Fruit fly (Drosophila melanogaster): ENCODE measurements around the gene Atg12.

Atg12 gene

dm6 chr3L:12175382-12175781, 38.6 kb downstream of the Atg12 start, which contains the start of gene Rh7:
Gene Rh7, minus strand, starts transcription at chr3L:12175482.
- TF ChIP-seq dac (GFP tag; optimal IDR thresholded peaks at IDR 0.05) (no peak), svp (GFP tag) (peak; percentile 27)

- no peak for TF ChIP-seq CG31627 (GFP tag; optimal IDR thresholded peaks at IDR 0.05)
- no peak for TF ChIP-seq CG7368 (GFP tag; optimal IDR thresholded peaks at IDR 0.05)
- no peak for TF ChIP-seq Lpt (GFP tag; optimal IDR thresholded peaks at IDR 0.05)
- TF ChIP-seq Eip93F (GFP tag; optimal IDR thresholded peaks at IDR 0.05) = no peak
- no peak for TF ChIP-seq Blimp-1 (GFP tag; optimal IDR thresholded peaks at IDR 0.05)
- TF ChIP-seq CG8119 (GFP tag; IDR thresholded peaks at IDR 0.05) = no peak
- no peak for TF ChIP-seq dac (GFP tag; optimal IDR thresholded peaks at IDR 0.05)
- no peak for TF ChIP-seq achi (GFP tag; optimal IDR thresholded peaks at IDR 0.05)
- TF ChIP-seq CG3919 (GFP tag; optimal IDR thresholded peaks at IDR 0.05) = no peak
- TF ChIP-seq Hr38 (GFP tag; optimal IDR thresholded peaks at IDR 0.05) = no peak
- TF ChIP-seq fd59A (GFP tag; optimal IDR thresholded peaks at IDR 0.05) = no peak
- TF ChIP-seq CG6808 (GFP tag; optimal IDR thresholded peaks at IDR 0.05) = no peak
- TF ChIP-seq acj6 (GFP tag; optimal IDR thresholded peaks at IDR 0.05) = no peak
- TF ChIP-seq Eip78C (GFP tag) = no peak
- no peak for TF ChIP-seq Ets96B (tag; optimal IDR thresholded peaks at IDR 0.05)
- TF ChIP-seq CG10669 (GFP tag; optimal IDR thresholded peaks at IDR 0.05) = no peak
- no peak for TF ChIP-seq CG16779 (tag; optimal IDR thresholded peaks at IDR 0.05)
- TF ChIP-seq vri (GFP tag; optimal IDR thresholded peaks at IDR 0.05) = no peak
- TF ChIP-seq Sox14 (GFP tag; optimal IDR thresholded peaks at IDR 0.05) = no peak
Observed at dm6 chr3L:12177301-12177700, 40.5 kb downstream of the Atg12 start, which contains the start of gene CAH2. Gene CAH2, plus strand, starts transcription at chr3L:12177601.

dm6 chr3L:12178847-12179437, 42.2 kb downstream of the Atg12 start:
- no peak for TF ChIP-seq CG6792 (GFP tag; optimal IDR thresholded peaks at IDR 0.05)
- TF ChIP-seq vri (GFP tag; optimal IDR thresholded peaks at IDR 0.05) = no peak
- TF ChIP-seq CG6276 (GFP tag; optimal IDR thresholded peaks at IDR 0.05) = no peak
- TF ChIP-seq CG15336 (GFP tag; IDR thresholded peaks at IDR 0.05) = no peak

DNA sequence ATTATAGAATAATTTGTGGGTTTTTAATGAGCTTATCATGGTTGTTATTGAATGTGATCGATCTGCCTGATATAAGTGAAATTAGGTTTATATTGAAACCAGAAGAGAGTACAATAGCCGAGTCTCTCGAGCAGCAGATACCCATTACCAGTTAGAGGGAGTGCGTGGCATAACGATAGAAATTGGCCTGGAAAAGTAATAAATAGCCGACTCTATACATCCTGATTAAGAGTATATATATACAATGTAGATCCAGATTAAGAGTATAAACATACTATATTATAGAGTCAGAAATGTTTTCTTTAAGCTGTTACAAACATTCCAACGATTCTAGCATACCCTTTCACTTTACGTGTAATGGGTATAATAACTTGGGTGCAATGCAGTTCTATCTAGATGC, 47.2 kb downstream of the Atg12 start:
- TF ChIP-seq fd85E (GFP tag; optimal IDR thresholded peaks at IDR 0.05) (no peak), CG9139 (GFP tag; optimal IDR thresholded peaks at IDR 0.05) (no peak), svp (GFP tag) (peak; percentile 44), Lpt (GFP tag; optimal IDR thresholded peaks at IDR 0.05) (no peak)

dm6 chr3L:12184564-12185034, 47.8 kb downstream of the Atg12 start, which contains the start of gene Miox:
Gene Miox, plus strand, starts transcription at chr3L:12184984.
- peak; percentile 71 for TF ChIP-seq svp (GFP tag)
- no peak for TF ChIP-seq CG6854 (GFP tag; optimal IDR thresholded peaks at IDR 0.05)

dm6 chr3L:12185336-12185735, 48.6 kb downstream of the Atg12 start:
- TF ChIP-seq fd85E (GFP tag; optimal IDR thresholded peaks at IDR 0.05) (no peak), svp (GFP tag) (peak; percentile 71), fd59A (GFP tag; optimal IDR thresholded peaks at IDR 0.05) (no peak)
